Worm (Caenorhabditis elegans) whole organism, young adult: ENCODE data around the gene srh-184.

Source experiments
- ama-1 ChIP-seq, 3 experiments: fragments of 150-350 bp in 1 of 3; sonication (generic microtip) in 2 of 3; optimal IDR thresholded peaks; 2 replicates each; lab custom pipeline; 2014 to 2018; ENCODE audit warnings: missing biosample characterization in 2 of 3, missing genetic modification characterization in 2 of 3, missing genetic modification reagents in 2 of 3
- ccch-3 ChIP-seq: fragments of 200-800 bp; sonication (Bioruptor generic); optimal IDR thresholded peaks from 2 replicates; lab custom pipeline; 2018; ENCODE audit warnings: mild to moderate bottlenecking, missing genetic modification characterization, missing compliant biosample characterization
- ceh-100 ChIP-seq: fragments of 200-800 bp; sonication (Bioruptor generic); IDR thresholded peaks from 2 replicates; pipeline ENCODE4 v1.3.6; 2022; ENCODE audit warnings: missing genetic modification reagents, missing genetic modification characterization, missing compliant biosample characterization
- mes-4 ChIP-seq: sonication (generic microtip); optimal IDR thresholded peaks from 2 replicates; lab custom pipeline; 2016; ENCODE audit warnings: missing genotype, missing genetic modification characterization, missing compliant biosample characterization
- nfya-1 ChIP-seq: sonication (generic microtip); optimal IDR thresholded peaks from 2 replicates; lab custom pipeline; 2017; ENCODE audit warnings: antibody characterized with exemption, missing compliant biosample characterization, missing genetic modification characterization, borderline replicate concordance; ENCODE audit not compliant: insufficient read depth
- nhr-27 ChIP-seq: fragments of 200-800 bp; sonication (Bioruptor generic); optimal IDR thresholded peaks from 2 replicates; lab custom pipeline; 2018; ENCODE audit warnings: mild to moderate bottlenecking, missing genetic modification characterization, moderate library complexity, missing compliant biosample characterization
- snpc-4 ChIP-seq, 5 experiments: fragments of 150-350 bp in 1 of 5; sonication (generic microtip) in 4 of 5; optimal IDR thresholded peaks; 2 replicates each; lab custom pipeline; 2014 to 2018; ENCODE audit warnings: missing genetic modification characterization in 5 of 5, missing biosample characterization in 3 of 5, antibody characterized with exemption in 2 of 5, mild to moderate bottlenecking in 2 of 5, missing compliant biosample characterization in 2 of 5, missing genotype in 2 of 5, moderate library complexity in 2 of 5, missing genetic modification reagents in 1 of 5
- unc-130 ChIP-seq: sonication (generic microtip); optimal IDR thresholded peaks from 2 replicates; lab custom pipeline; 2016; ENCODE audit warnings: missing genetic modification reagents, missing genetic modification characterization, missing compliant biosample characterization

DNA sequence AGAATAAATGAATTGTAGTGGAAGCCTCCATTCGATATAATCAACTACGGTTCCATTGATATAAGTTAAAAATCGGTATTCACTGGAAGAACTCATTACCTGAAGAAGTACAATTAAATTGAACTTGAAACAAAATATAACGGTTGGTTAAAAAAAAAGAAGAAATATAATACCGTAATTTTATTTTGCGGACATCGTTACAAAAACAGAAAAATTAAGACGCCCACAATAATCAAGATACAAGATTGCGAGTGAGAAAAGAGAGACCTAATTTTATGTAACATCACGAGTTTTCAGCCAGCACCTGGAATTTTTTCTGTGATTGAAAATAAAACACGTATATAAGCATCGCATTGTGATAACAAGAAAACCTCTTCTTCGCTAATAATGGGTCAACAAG lies 35.3 kb downstream of the srh-184 start, which contains the start of gene sre-6:
- TF ChIP-seq ama-1 (optimal IDR thresholded peaks at IDR 0.05; lab: Kevin White, UChicago) (no peak), ama-1 (GFP tag; optimal IDR thresholded peaks at IDR 0.05; lab: Kevin White, UChicago) (no peak), nhr-27 (tag; lab: Kevin White, UChicago) (no peak), nfya-1 (tag; lab: Kevin White, UChicago) (no peak), snpc-4 (GFP tag; optimal IDR thresholded peaks at IDR 0.05; lab: Kevin White, UChicago) (no peak), snpc-4 (tag; optimal IDR thresholded peaks at IDR 0.05; lab: Kevin White, UChicago) (no peak), ceh-100 (GFP tag; lab: Robert Waterston, UW) (no peak), unc-130 (GFP tag; lab: Kevin White, UChicago) (no peak), mes-4 (no peak), ccch-3 (GFP tag; lab: Kevin White, UChicago) (no peak)
